Fruit fly (Drosophila melanogaster): Measurements from ENCODE around the gene MESK4.

DNA sequence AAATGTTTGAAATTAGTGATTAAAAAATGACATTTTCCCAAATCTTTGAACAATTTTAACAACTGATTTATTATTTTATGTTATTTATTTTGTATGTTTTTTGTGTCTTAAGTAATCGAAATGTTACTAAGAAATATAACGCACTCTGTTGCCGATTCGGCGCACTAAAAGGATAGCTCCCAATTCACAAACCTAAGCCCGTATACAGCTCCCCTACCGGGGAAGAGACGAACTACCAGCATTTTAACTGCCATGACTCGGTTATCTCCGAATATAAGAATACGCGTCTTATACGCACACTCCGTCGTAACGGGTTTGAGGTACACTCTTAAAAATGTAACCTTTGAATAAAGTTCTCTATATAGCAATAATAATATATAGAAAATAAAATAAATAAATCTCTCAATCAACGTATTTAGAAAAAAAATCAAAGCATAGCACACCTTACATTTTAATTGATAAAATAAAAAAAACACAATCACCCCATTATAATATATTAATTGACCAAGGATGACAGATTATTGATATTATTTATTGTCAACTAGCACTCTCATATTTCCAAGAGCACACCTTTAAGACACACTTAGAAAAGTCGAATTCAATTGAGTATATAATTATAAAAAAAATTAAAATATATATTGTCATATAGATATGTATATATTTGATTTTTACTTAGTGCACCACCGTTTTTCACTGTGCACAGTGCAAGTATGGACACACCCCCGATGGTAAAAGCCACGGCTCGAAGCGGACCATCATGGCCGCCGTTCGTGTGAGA, 30.7 kb upstream of the MESK4 start:
- no peak for TF ChIP-seq Hr96 (GFP tag; optimal IDR thresholded peaks at IDR 0.05)
- TF ChIP-seq bab1 (GFP tag; optimal IDR thresholded peaks at IDR 0.05): no peak
- TF ChIP-seq cnc (optimal IDR thresholded peaks at IDR 0.05): no peak
- TF ChIP-seq CG12768 (GFP tag; optimal IDR thresholded peaks at IDR 0.05): no peak
- no peak for TF ChIP-seq Clk (GFP tag; optimal IDR thresholded peaks at IDR 0.05)

Measured in whole organism, adult.